Fruit fly (Drosophila melanogaster): ENCODE measurements around the gene cutlet.

Gene cutlet

dm6 chr2L:3713545-3714156 lies 2.1 kb upstream of the cutlet start:
- no peak for TF ChIP-seq Dif (GFP tag; optimal IDR thresholded peaks at IDR 0.05; ENCODE audit: partially characterized antibody)
- no peak for TF ChIP-seq Myc (optimal IDR thresholded peaks at IDR 0.05)
- TF ChIP-seq N (GFP tag; optimal IDR thresholded peaks at IDR 0.05): no peak
- TF ChIP-seq dsf (GFP tag; optimal IDR thresholded peaks at IDR 0.05; ENCODE audit: borderline replicate concordance): no peak
- no peak for TF ChIP-seq pan (optimal IDR thresholded peaks at IDR 0.05)
- no peak for TF ChIP-seq Mio (GFP tag; optimal IDR thresholded peaks at IDR 0.05)
- no peak for TF ChIP-seq woc (GFP tag; optimal IDR thresholded peaks at IDR 0.05)
- TF ChIP-seq ey (GFP tag; optimal IDR thresholded peaks at IDR 0.05): no peak
- TF ChIP-seq Sp1 (GFP tag; optimal IDR thresholded peaks at IDR 0.05): no peak
- no peak for TF ChIP-seq Abd-B (GFP tag; optimal IDR thresholded peaks at IDR 0.05)
- TF ChIP-seq dl (GFP tag; optimal IDR thresholded peaks at IDR 0.05; ENCODE audit: insufficient read depth in 1 of 2, partially characterized antibody in 2 of 2): no peak
- no peak for TF ChIP-seq usp (GFP tag; optimal IDR thresholded peaks at IDR 0.05)
- TF ChIP-seq brk (GFP tag; optimal IDR thresholded peaks at IDR 0.05): no peak
- TF ChIP-seq Hnf4 (GFP tag; optimal IDR thresholded peaks at IDR 0.05): no peak
- no peak for TF ChIP-seq tai (GFP tag; optimal IDR thresholded peaks at IDR 0.05)
- TF ChIP-seq dmrt93B (GFP tag; optimal IDR thresholded peaks at IDR 0.05): no peak
- no peak for TF ChIP-seq fru (GFP tag; optimal IDR thresholded peaks at IDR 0.05)
- TF ChIP-seq rgr (GFP tag; optimal IDR thresholded peaks at IDR 0.05): no peak
- no peak for TF ChIP-seq Dfd (GFP tag; optimal IDR thresholded peaks at IDR 0.05)

dm6 chr2L:3712949-3713416 lies 1.4 kb upstream of the cutlet start, which contains the start of the genes CG31955 and CG2818:
Gene CG31955 (minus strand): TSS chr2L:3713105.
Gene CG2818 (plus strand): TSS chr2L:3713360.
- TF ChIP-seq lola (GFP tag; optimal IDR thresholded peaks at IDR 0.05): no peak
- TF ChIP-seq CG32264 (GFP tag; optimal IDR thresholded peaks at IDR 0.05): no peak
- TF ChIP-seq Jra (GFP tag; optimal IDR thresholded peaks at IDR 0.05): peak; percentile 47
- TF ChIP-seq psq (GFP tag; optimal IDR thresholded peaks at IDR 0.05): peak; percentile 3
- TF ChIP-seq Dfd (GFP tag; optimal IDR thresholded peaks at IDR 0.05): no peak
- TF ChIP-seq CrebA (GFP tag; optimal IDR thresholded peaks at IDR 0.05; ENCODE audit: borderline replicate concordance): no peak
- no peak for TF ChIP-seq Hr83 (GFP tag; optimal IDR thresholded peaks at IDR 0.05; ENCODE audit: poor library complexity, severe bottlenecking)
- no peak for TF ChIP-seq Hnf4 (GFP tag; optimal IDR thresholded peaks at IDR 0.05)
- no peak for TF ChIP-seq Sp1 (GFP tag; optimal IDR thresholded peaks at IDR 0.05)
- peak; percentile 55 for TF ChIP-seq Myc (optimal IDR thresholded peaks at IDR 0.05)
- peak; percentile 47 for TF ChIP-seq rgr (GFP tag; optimal IDR thresholded peaks at IDR 0.05)
- no peak for TF ChIP-seq dmrt93B (GFP tag; optimal IDR thresholded peaks at IDR 0.05)
- TF ChIP-seq br (GFP tag; optimal IDR thresholded peaks at IDR 0.05): no peak
- peak; percentile 28 to 32 for TF ChIP-seq foxo (GFP tag; optimal IDR thresholded peaks at IDR 0.05)
- peak; percentile 17 for TF ChIP-seq HLH106 (tag; optimal IDR thresholded peaks at IDR 0.05)
- TF ChIP-seq dsf (GFP tag; optimal IDR thresholded peaks at IDR 0.05; ENCODE audit: borderline replicate concordance): no peak
- peak; percentile 18 for TF ChIP-seq OdsH (GFP tag; optimal IDR thresholded peaks at IDR 0.05)
- TF ChIP-seq Hr78 (GFP tag; optimal IDR thresholded peaks at IDR 0.05): no peak
- TF ChIP-seq GATAd (GFP tag; optimal IDR thresholded peaks at IDR 0.05): peak; percentile 1
- peak; percentile 34 for TF ChIP-seq woc (GFP tag; optimal IDR thresholded peaks at IDR 0.05)
- TF ChIP-seq Rel (GFP tag; optimal IDR thresholded peaks at IDR 0.05): no peak
- peak; percentile 9 for TF ChIP-seq Rel (tag; optimal IDR thresholded peaks at IDR 0.05)
- peak; percentile 6 for TF ChIP-seq fru (GFP tag; optimal IDR thresholded peaks at IDR 0.05)
- no peak for TF ChIP-seq N (GFP tag; optimal IDR thresholded peaks at IDR 0.05)
- TF ChIP-seq Abd-B (GFP tag; optimal IDR thresholded peaks at IDR 0.05): no peak
- TF ChIP-seq ey (GFP tag; optimal IDR thresholded peaks at IDR 0.05): peak; percentile 38
- no peak for TF ChIP-seq jim (GFP tag; optimal IDR thresholded peaks at IDR 0.05)
- peak; percentile 47 for TF ChIP-seq h (GFP tag; optimal IDR thresholded peaks at IDR 0.05)

- TF ChIP-seq Mio (GFP tag; optimal IDR thresholded peaks at IDR 0.05) (no peak), dmrt93B (GFP tag; optimal IDR thresholded peaks at IDR 0.05) (no peak), h (GFP tag; optimal IDR thresholded peaks at IDR 0.05) (no peak), CG32264 (GFP tag; optimal IDR thresholded peaks at IDR 0.05) (no peak), Hr83 (GFP tag; optimal IDR thresholded peaks at IDR 0.05; ENCODE audit: poor library complexity, severe bottlenecking) (no peak), Rel (GFP tag; optimal IDR thresholded peaks at IDR 0.05) (no peak), Rel (tag; optimal IDR thresholded peaks at IDR 0.05) (no peak), woc (GFP tag; optimal IDR thresholded peaks at IDR 0.05) (no peak), GATAd (GFP tag; optimal IDR thresholded peaks at IDR 0.05) (no peak), dl (GFP tag; optimal IDR thresholded peaks at IDR 0.05; ENCODE audit: insufficient read depth in 1 of 2, partially characterized antibody in 2 of 2) (no peak), Jra (GFP tag; optimal IDR thresholded peaks at IDR 0.05) (no peak), rgr (GFP tag; optimal IDR thresholded peaks at IDR 0.05) (no peak), br (GFP tag; optimal IDR thresholded peaks at IDR 0.05) (no peak), ey (GFP tag; optimal IDR thresholded peaks at IDR 0.05) (no peak), psq (GFP tag; optimal IDR thresholded peaks at IDR 0.05) (no peak), Vsx2 (GFP tag; optimal IDR thresholded peaks at IDR 0.05; ENCODE audit: partially characterized antibody) (no peak)
Measured at dm6 chr2L:3706963-3707362, 4.6 kb downstream of the cutlet start, which contains the start of gene CG31777. Gene CG31777 (minus strand): TSS chr2L:3707063.

All from whole organism, wandering third instar larva.